Worm (Caenorhabditis elegans) whole organism, midembryonic: Measurements from ENCODE around the gene K04A8.20.

Experiments used
- flt-1 ChIP-seq: fragments of 200-800 bp; sonication (Bioruptor generic); IDR thresholded peaks from 2 replicates; pipeline ENCODE4 v1.3.6; 2022; ENCODE audit warnings: missing genetic modification characterization, missing compliant biosample characterization
- ref-1 ChIP-seq: fragments of 200-800 bp; sonication (Bioruptor generic); conservative IDR thresholded peaks from 2 replicates; pipeline ENCODE4 v1.3.6; 2022; ENCODE audit warnings: missing genetic modification reagents, missing genetic modification characterization, missing compliant biosample characterization
- tab-1 ChIP-seq: fragments of 200-800 bp; sonication (Bioruptor generic); IDR thresholded peaks from 2 replicates; pipeline ENCODE4 v1.3.6; 2022; ENCODE audit warnings: missing genetic modification characterization, missing compliant biosample characterization
- ztf-23 ChIP-seq: fragments of 200-800 bp; sonication (Bioruptor generic); IDR thresholded peaks from 2 replicates; pipeline ENCODE4 v1.3.6; 2022; ENCODE audit warnings: missing genetic modification reagents, missing genetic modification characterization, missing compliant biosample characterization
- ztf-29 ChIP-seq: fragments of 200-800 bp; sonication (Bioruptor generic); IDR thresholded peaks from 2 replicates; pipeline ENCODE4 v1.3.6; 2022; ENCODE audit warnings: missing genetic modification reagents, missing genetic modification characterization, missing compliant biosample characterization

DNA sequence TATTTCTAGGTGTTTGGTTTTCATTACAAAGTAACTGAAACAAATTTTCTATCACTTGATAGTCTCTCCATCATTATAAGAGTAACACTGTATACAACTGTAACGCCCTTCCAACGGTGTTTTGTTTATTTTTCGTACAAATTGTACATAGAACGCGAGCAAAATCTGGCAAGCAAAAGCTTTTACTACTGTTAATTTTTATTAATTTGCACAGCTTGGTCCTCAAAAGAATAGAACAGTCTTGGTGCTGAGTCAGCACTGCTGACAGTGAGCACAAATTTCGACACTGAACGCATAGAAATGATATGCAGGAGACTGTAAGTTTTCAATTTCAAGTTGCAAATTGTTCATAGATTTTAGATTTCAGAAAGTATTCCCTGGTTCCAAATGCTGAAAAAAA, 41.0 kb downstream of the K04A8.20 start, which contains the start of gene ZK1055.2:
- no peak for TF ChIP-seq ztf-29 (GFP tag; lab: Robert Waterston, UW)
- no peak for TF ChIP-seq flt-1
- no peak for TF ChIP-seq ref-1
- no peak for TF ChIP-seq ztf-23 (GFP tag; lab: Robert Waterston, UW)
- TF ChIP-seq tab-1 (GFP tag; lab: Robert Waterston, UW) = no peak
